Fruit fly (Drosophila melanogaster) whole organism, wandering third instar larva: ENCODE measurements around the gene tex.
A peak's percentile ranks its signal among the peaks of the same experiment; 100 is the strongest.

Source experiments
- Vsx2 ChIP-seq: fragments of 200-300, 225-300 bp; sonication (Bioruptor generic); optimal IDR thresholded peaks from 2 replicates; lab custom pipeline; 2018; ENCODE audit warnings: missing biosample characterization, missing genetic modification characterization; ENCODE audit not compliant: partially characterized antibody
- brk ChIP-seq: fragments of 200-800 bp; sonication (Bioruptor generic); optimal IDR thresholded peaks from 2 replicates; lab custom pipeline; 2016; ENCODE audit warnings: missing biosample characterization, mild to moderate bottlenecking, missing genetic modification characterization

Gene tex

dm6 chr3R:8261634-8262033 is 46.8 kb downstream of the tex start:
- TF ChIP-seq Vsx2 (GFP tag; lab: Kevin White, UChicago) (peak; percentile 17), brk (no peak)
